Fruit fly (Drosophila melanogaster): Measurements from ENCODE around the gene Vha100-4.

The Vha100-4 gene

dm6 chr3R:18396801-18397604, 7.4 kb upstream of the Vha100-4 start, which contains the start of gene Vti1b (continued):
- peak; percentile 92 for TF ChIP-seq CG8388 (GFP tag; optimal IDR thresholded peaks at IDR 0.05)
- peak; percentile 78 for TF ChIP-seq vfl (GFP tag; optimal IDR thresholded peaks at IDR 0.05)
- peak; percentile 87 for TF ChIP-seq CG1024 (GFP tag; IDR thresholded peaks at IDR 0.05)
- TF ChIP-seq CG15601 (tag; optimal IDR thresholded peaks at IDR 0.05), result peak; percentile 92
- peak; percentile 93 for TF ChIP-seq CG12659 (GFP tag; optimal IDR thresholded peaks at IDR 0.05)
- peak; percentile 69 for TF ChIP-seq CG43689 (GFP tag; IDR thresholded peaks at IDR 0.05)
- TF ChIP-seq vvl (GFP tag; IDR thresholded peaks at IDR 0.05), result peak; percentile 97
- peak; percentile 81 for TF ChIP-seq CG3726 (GFP tag; IDR thresholded peaks at IDR 0.05)
- peak; percentile 85 for TF ChIP-seq CG4617 (GFP tag; optimal IDR thresholded peaks at IDR 0.05; ENCODE audit: borderline replicate concordance)
- TF ChIP-seq CG6854 (GFP tag; optimal IDR thresholded peaks at IDR 0.05), result peak; percentile 82
- peak; percentile 74; the same call in 1 of the 2 replicates for TF ChIP-seq rib (GFP tag; IDR thresholded peaks at IDR 0.05)
- TF ChIP-seq HHEX (GFP tag; optimal IDR thresholded peaks at IDR 0.05), result peak; percentile 94
- peak; percentile 84 to 96 for TF ChIP-seq dpn (GFP tag; optimal IDR thresholded peaks at IDR 0.05)

dm6 chr3R:18395694-18396093, 6.1 kb upstream of the Vha100-4 start:
- no peak for TF ChIP-seq CG11696 (GFP tag; IDR thresholded peaks at IDR 0.05)
- TF ChIP-seq Med (GFP tag), result peak; percentile 38

- peak in 1 of 2 experiments; percentile 20 for TF ChIP-seq Pdp1 (GFP tag; optimal IDR thresholded peaks at IDR 0.05)
- 0 out of 3 replicates have a peak, but pooled peaks have one; percentile 43 for TF ChIP-seq CG11456 (GFP tag; IDR thresholded peaks at IDR 0.05)
- TF ChIP-seq crol (GFP tag; IDR thresholded peaks at IDR 0.05), result peak; percentile 39; the same call in 1 of the 2 replicates
- TF ChIP-seq CG12769 (tag; optimal IDR thresholded peaks at IDR 0.05), result peak; percentile 91
- no peak for TF ChIP-seq CG33557 (GFP tag; optimal IDR thresholded peaks at IDR 0.05)
- TF ChIP-seq eve (GFP tag; optimal IDR thresholded peaks at IDR 0.05), result no peak
These were observed 5.3 kb upstream of the Vha100-4 start for dm6 chr3R:18394876-18395275.

dm6 chr3R:18393436-18393835, 3.8 kb upstream of the Vha100-4 start:
- TF ChIP-seq ase (GFP tag; IDR thresholded peaks at IDR 0.05) (no peak), Optix (GFP tag; IDR thresholded peaks at IDR 0.05) (no peak), CG7963 (GFP tag; IDR thresholded peaks at IDR 0.05; ENCODE audit: partially characterized antibody) (no peak), nerfin-1 (tag; optimal IDR thresholded peaks at IDR 0.05) (no peak), E2f2 (GFP tag; IDR thresholded peaks at IDR 0.05) (peak; percentile 36; the same call in 1 of the 2 replicates), kah (GFP tag; optimal IDR thresholded peaks at IDR 0.05) (no peak), Neu2 (GFP tag; optimal IDR thresholded peaks at IDR 0.05; ENCODE audit: borderline replicate concordance) (no peak), dysf (GFP tag; IDR thresholded peaks at IDR 0.05) (peak; percentile 65), ken (GFP tag; IDR thresholded peaks at IDR 0.05) (no peak), HmgD (GFP tag; optimal IDR thresholded peaks at IDR 0.05) (no peak), da (GFP tag; optimal IDR thresholded peaks at IDR 0.05) (no peak), CG9215 (GFP tag; IDR thresholded peaks at IDR 0.05) (peak; percentile 45), CTCF (GFP tag; optimal IDR thresholded peaks at IDR 0.05) (no peak), CG9609 (GFP tag; optimal IDR thresholded peaks at IDR 0.05) (no peak), Mrtf (GFP tag; IDR thresholded peaks at IDR 0.05) (no peak), CG2712 (tag; optimal IDR thresholded peaks at IDR 0.05) (peak; percentile 64), Dip3 (GFP tag; optimal IDR thresholded peaks at IDR 0.05) (no peak), BtbVII (GFP tag; optimal IDR thresholded peaks at IDR 0.05) (no peak), unpg (GFP tag; optimal IDR thresholded peaks at IDR 0.05) (peak; percentile 72), Oaz (GFP tag; IDR thresholded peaks at IDR 0.05) (no peak), Lim3 (GFP tag; IDR thresholded peaks at IDR 0.05) (no peak), phol (tag; optimal IDR thresholded peaks at IDR 0.05) (peak; percentile 28), Ets65A (GFP tag) (peak; percentile 43), Trl (optimal IDR thresholded peaks at IDR 0.05) (no peak), Trl (GFP tag; optimal IDR thresholded peaks at IDR 0.05) (no peak), YL-1 (GFP tag; optimal IDR thresholded peaks at IDR 0.05) (no peak)

Data from whole organism, embryonic.